Worm (Caenorhabditis elegans): Measurements from ENCODE around the gene odr-1.

ce11 chrX:13561954-13562353 lies 11.2 kb upstream of the odr-1 start:
- TF ChIP-seq ceh-22 (tag; optimal IDR thresholded peaks at IDR 0.05): no peak
- TF ChIP-seq dmd-4 (tag; optimal IDR thresholded peaks at IDR 0.05; ENCODE audit: borderline replicate concordance): no peak
- no peak for TF ChIP-seq elt-2 (tag; optimal IDR thresholded peaks at IDR 0.05)
- TF ChIP-seq pha-4 (tag; optimal IDR thresholded peaks at IDR 0.05): no peak
- TF ChIP-seq ceh-9 (tag; optimal IDR thresholded peaks at IDR 0.05): no peak
- no peak for TF ChIP-seq ama-1 (optimal IDR thresholded peaks at IDR 0.05)
- TF ChIP-seq pag-3 (tag; optimal IDR thresholded peaks at IDR 0.05; ENCODE audit: borderline replicate concordance): no peak
- TF ChIP-seq lin-11 (tag; optimal IDR thresholded peaks at IDR 0.05): no peak

Measured in whole organism, late embryonic.